Fruit fly (Drosophila melanogaster) whole organism, embryonic: ENCODE measurements around the gene miple1.

Experiments
- CG14050 ChIP-seq: fragments of 200-800 bp; sonication (Bioruptor generic); IDR thresholded peaks from 3 replicates; pipeline ENCODE4 v1.3.6; 2022; ENCODE audit warnings: missing biosample characterization, missing genetic modification characterization
- cas ChIP-seq: fragments of 200-800 bp; sonication (Bioruptor generic); IDR thresholded peaks from 2 replicates; pipeline ENCODE4 v1.3.6; 2022; ENCODE audit warnings: missing biosample characterization, missing genetic modification characterization
- psq ChIP-seq: fragments of 200-800 bp; sonication (Bioruptor generic); optimal IDR thresholded peaks from 2 replicates; lab custom pipeline; 2017; ENCODE audit warnings: missing biosample characterization, missing genetic modification characterization
- zf30C ChIP-seq: fragments of 200-800 bp; sonication (Bioruptor generic); optimal IDR thresholded peaks from 3 replicates; lab custom pipeline; 2018; ENCODE audit warnings: missing biosample characterization, mild to moderate bottlenecking, missing genetic modification characterization

DNA sequence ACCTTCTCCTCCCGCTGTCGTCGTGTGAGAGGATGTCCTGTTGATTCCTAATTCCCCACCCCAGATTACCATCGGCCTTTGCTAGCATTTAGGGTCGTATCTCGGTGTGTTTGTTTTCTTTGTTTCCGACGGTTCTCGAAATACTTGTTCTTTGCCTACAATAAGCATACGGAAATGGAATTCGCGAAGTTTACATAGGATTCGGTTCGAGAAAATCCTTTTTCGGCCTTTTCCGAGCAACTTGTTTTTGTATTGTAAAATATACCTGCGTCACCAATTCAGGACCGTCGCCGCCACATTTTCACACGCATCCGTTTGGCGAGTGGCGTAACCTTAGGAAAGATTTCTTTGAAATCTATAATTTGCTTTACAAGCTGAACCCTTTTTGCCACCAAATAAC, 31.4 kb downstream of the miple1 start:
- no peak for TF ChIP-seq zf30C (GFP tag; lab: Kevin White, UChicago)
- no peak for TF ChIP-seq CG14050 (GFP tag; lab: Robert Waterston, UW)
- TF ChIP-seq psq (GFP tag; lab: Kevin White, UChicago), result no peak
- no peak for TF ChIP-seq cas
